Fruit fly (Drosophila melanogaster): ENCODE results near the gene CG13926.

Gene CG13926

DNA sequence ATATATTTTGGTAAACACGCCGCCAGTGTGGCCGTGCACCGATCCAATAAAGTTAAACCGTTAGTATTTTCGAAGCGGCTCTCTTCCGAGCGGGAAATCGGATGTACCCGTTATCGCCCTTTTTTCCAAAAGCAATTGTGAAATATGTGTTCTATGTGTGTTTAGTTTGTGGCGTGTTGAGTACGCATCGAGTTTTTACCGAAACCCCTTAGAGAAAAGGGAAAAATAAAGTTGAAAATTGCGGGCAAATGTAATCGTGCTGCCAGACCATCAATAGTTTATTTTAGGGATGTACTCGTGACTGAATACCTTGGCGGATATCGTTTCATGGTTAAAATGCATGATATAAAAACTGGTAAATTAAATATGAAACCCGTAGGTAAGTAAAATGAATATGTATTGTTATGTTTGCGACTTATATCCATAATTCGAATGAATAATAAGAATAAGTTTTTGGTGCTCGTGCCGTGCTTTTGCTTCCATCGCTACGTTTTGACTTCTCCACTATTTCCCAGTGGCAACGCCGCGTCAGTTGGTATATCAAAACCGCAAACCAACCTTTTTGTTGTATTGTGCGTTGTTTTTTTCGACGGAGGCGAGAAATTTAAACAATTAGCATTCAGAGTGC lies 21.3 kb upstream of the CG13926 start, which contains the start of the genes Mettl2 and Bgb (continued):
- TF ChIP-seq CG12659 (GFP tag; optimal IDR thresholded peaks at IDR 0.05) (peak; percentile 78), Deaf1 (tag; optimal IDR thresholded peaks at IDR 0.05) (peak; percentile 27), gcm2 (GFP tag; optimal IDR thresholded peaks at IDR 0.05) (no peak), CG9817 (tag; optimal IDR thresholded peaks at IDR 0.05) (peak; percentile 87), CG15011 (GFP tag; optimal IDR thresholded peaks at IDR 0.05) (no peak), CG11560 (tag; IDR thresholded peaks at IDR 0.05) (peak; percentile 71), tap (tag; optimal IDR thresholded peaks at IDR 0.05) (no peak), Nf-YA (GFP tag; IDR thresholded peaks at IDR 0.05) (no peak), CG8089 (GFP tag; optimal IDR thresholded peaks at IDR 0.05) (peak; percentile 62), CG4617 (GFP tag; optimal IDR thresholded peaks at IDR 0.05; ENCODE audit: borderline replicate concordance) (peak; percentile 59), CG5180 (GFP tag; optimal IDR thresholded peaks at IDR 0.05) (no peak), prd (optimal IDR thresholded peaks at IDR 0.05) (no peak), prd (GFP tag; IDR thresholded peaks at IDR 0.05) (peak; percentile 91), CG17186 (GFP tag; optimal IDR thresholded peaks at IDR 0.05) (peak; percentile 53), CG15514 (GFP tag; optimal IDR thresholded peaks at IDR 0.05) (peak; percentile 83), CG33213 (GFP tag; optimal IDR thresholded peaks at IDR 0.05) (peak; percentile 65), p53 (GFP tag; optimal IDR thresholded peaks at IDR 0.05) (peak; percentile 18), pfk (GFP tag; optimal IDR thresholded peaks at IDR 0.05) (no peak), CG4730 (GFP tag; IDR thresholded peaks at IDR 0.05) (peak; percentile 77), ranshi (GFP tag; IDR thresholded peaks at IDR 0.05) (peak; percentile 85; the same call in 1 of the 2 replicates), Taf1 (GFP tag; IDR thresholded peaks at IDR 0.05) (peak; percentile 73), CG8924 (tag; optimal IDR thresholded peaks at IDR 0.05) (peak; percentile 60), CkIIα-i1 (GFP tag; IDR thresholded peaks at IDR 0.05) (no peak), CG14014 (GFP tag; IDR thresholded peaks at IDR 0.05) (peak; percentile 75), CG3163 (GFP tag; optimal IDR thresholded peaks at IDR 0.05) (peak; percentile 49), PHDP (tag; optimal IDR thresholded peaks at IDR 0.05) (peak; percentile 57), CG34376 (GFP tag; optimal IDR thresholded peaks at IDR 0.05) (peak; percentile 48), CG2116 (GFP tag; optimal IDR thresholded peaks at IDR 0.05) (peak; percentile 53), CG16813 (GFP tag; IDR thresholded peaks at IDR 0.05; ENCODE audit: partially characterized antibody) (peak; percentile 84), CG1024 (GFP tag; IDR thresholded peaks at IDR 0.05) (no peak), Dip3 (GFP tag; optimal IDR thresholded peaks at IDR 0.05) (peak; percentile 80), ac (GFP tag; optimal IDR thresholded peaks at IDR 0.05) (no peak), CG10147 (GFP tag; optimal IDR thresholded peaks at IDR 0.05) (peak; percentile 76), kah (GFP tag; optimal IDR thresholded peaks at IDR 0.05) (no peak), CG13894 (tag; optimal IDR thresholded peaks at IDR 0.05) (peak; percentile 45), CG2889 (GFP tag; IDR thresholded peaks at IDR 0.05) (peak; percentile 47; the same call in 1 of the 3 replicates), Dp (GFP tag; optimal IDR thresholded peaks at IDR 0.05) (peak; percentile 62), HLH3B (GFP tag; IDR thresholded peaks at IDR 0.05) (peak; percentile 72), D (optimal IDR thresholded peaks at IDR 0.05) (no peak), D (GFP tag; optimal IDR thresholded peaks at IDR 0.05) (peak; percentile 46), Hr78 (GFP tag; optimal IDR thresholded peaks at IDR 0.05) (no peak), Fer3 (tag; optimal IDR thresholded peaks at IDR 0.05) (peak; percentile 77), gcm (GFP tag; optimal IDR thresholded peaks at IDR 0.05) (peak; percentile 31), Hey (tag; optimal IDR thresholded peaks at IDR 0.05) (no peak), CG10565 (GFP tag; optimal IDR thresholded peaks at IDR 0.05) (peak; percentile 1), CG4404 (GFP tag; IDR thresholded peaks at IDR 0.05) (peak; percentile 90), aop (GFP tag; IDR thresholded peaks at IDR 0.05) (no peak), sim (GFP tag; IDR thresholded peaks at IDR 0.05) (no peak), CG10321 (GFP tag; IDR thresholded peaks at IDR 0.05) (no peak), trh (GFP tag; optimal IDR thresholded peaks at IDR 0.05) (no peak)
